Fruit fly (Drosophila melanogaster): Measurements from ENCODE around the gene CG7943.

Gene CG7943

dm6 chr3R:30046029-30047001, at the start of gene CG7943, which contains the start of gene RpL32:
Gene CG7943, plus strand, starts transcription at chr3R:30046470.
Gene RpL32, minus strand, starts transcription at chr3R:30046161.
- TF ChIP-seq ttk (optimal IDR thresholded peaks at IDR 0.05) = no peak
- TF ChIP-seq Sin3A (optimal IDR thresholded peaks at IDR 0.05) = no peak
- no peak for TF ChIP-seq insv (optimal IDR thresholded peaks at IDR 0.05)
- TF ChIP-seq Myc (optimal IDR thresholded peaks at IDR 0.05) = no peak
- no peak for TF ChIP-seq psq (optimal IDR thresholded peaks at IDR 0.05)
- no peak for TF ChIP-seq h (optimal IDR thresholded peaks at IDR 0.05)

DNA sequence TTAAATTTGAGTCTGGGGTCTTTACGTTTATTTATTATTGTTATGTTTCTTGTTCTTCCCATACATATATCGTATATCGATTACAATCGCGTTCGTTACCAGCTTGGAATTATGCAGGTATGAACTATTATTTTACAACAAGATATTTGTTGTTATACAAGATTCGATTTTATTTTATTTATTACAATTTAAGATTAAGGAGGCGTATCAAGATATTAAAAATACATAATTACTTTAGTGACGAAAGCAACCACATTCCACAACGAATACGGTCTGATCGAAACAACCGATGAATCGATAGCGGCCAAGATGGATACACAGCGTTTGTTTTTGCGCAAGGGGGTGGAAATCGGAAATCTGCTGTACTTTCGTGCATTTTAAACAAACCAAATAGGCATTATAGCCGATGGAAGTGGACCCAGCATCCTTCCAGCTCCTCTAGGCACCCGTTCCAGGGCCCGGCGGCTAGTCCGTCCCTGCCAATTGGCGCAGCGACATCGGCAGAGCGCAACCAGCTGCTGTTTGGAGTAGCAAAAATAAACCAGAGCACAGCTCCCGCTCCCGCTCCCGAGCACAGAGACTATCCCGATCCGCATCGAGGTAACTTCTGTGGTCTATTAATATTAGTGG, 48.5 kb upstream of the CG7943 start, which contains the start of the genes CG15525 and CG11504:
TSS of gene CG15525 (minus strand) at position 70 of the 630 bp plus-strand sequence.
TSS of gene CG11504 (plus strand) at position 294 of the 630 bp plus-strand sequence.
- TF ChIP-seq Sin3A (optimal IDR thresholded peaks at IDR 0.05) = no peak
- no peak for TF ChIP-seq psq (optimal IDR thresholded peaks at IDR 0.05)
- no peak for TF ChIP-seq ttk (optimal IDR thresholded peaks at IDR 0.05)
- TF ChIP-seq insv (optimal IDR thresholded peaks at IDR 0.05) = no peak
- TF ChIP-seq Myc (optimal IDR thresholded peaks at IDR 0.05) = no peak
- no peak for TF ChIP-seq h (optimal IDR thresholded peaks at IDR 0.05)

DNA sequence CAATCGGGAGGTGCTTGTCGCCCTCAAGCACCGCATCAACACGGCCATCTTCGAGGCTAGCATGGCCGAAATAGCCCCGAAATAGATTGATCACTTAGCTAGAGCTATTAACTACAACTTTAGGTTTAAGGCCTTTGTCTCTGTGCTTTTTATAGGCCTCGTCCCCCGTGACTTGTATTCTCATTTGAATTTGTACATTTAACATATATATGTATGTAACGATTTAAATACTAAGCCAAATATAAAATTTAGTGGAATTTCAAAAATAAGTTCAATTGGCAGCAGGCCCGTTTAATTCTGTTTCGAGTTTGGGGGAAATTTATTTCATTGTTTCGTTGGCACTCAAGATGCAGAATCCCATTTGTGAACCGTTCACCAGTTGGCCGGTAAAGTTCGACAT, 46.8 kb upstream of the CG7943 start, which contains the start of gene CG34298:
TSS of gene CG34298 (plus strand) at position 301 of the 400 bp plus-strand sequence.
- TF ChIP-seq ttk (optimal IDR thresholded peaks at IDR 0.05) (no peak), insv (optimal IDR thresholded peaks at IDR 0.05) (no peak), Sin3A (optimal IDR thresholded peaks at IDR 0.05) (no peak), Myc (optimal IDR thresholded peaks at IDR 0.05) (no peak), psq (optimal IDR thresholded peaks at IDR 0.05) (no peak), h (optimal IDR thresholded peaks at IDR 0.05) (no peak)

DNA sequence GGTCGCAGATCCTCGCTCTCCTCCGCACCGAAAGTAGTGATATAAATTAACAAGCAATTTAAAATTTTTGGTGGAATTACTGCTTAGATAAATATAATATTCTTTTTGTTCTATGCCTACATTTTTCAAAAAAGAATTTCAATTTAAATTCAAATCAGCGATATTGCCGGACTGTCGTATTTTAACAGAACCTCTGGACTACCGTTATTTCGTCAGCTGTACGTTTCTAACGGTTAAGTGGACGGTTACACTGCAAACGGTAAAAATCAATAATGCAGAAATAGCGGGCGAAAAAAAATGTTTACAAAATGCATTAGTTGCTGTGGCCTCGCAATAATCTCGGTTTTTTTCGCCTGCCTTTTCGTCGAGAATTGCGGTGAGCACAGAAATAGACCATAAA, 46.0 kb upstream of the CG7943 start, which contains the start of gene Tace:
TSS of gene Tace (plus strand) at position 245 of the 400 bp plus-strand sequence.
- TF ChIP-seq h (optimal IDR thresholded peaks at IDR 0.05) (no peak), Sin3A (optimal IDR thresholded peaks at IDR 0.05) (no peak), insv (optimal IDR thresholded peaks at IDR 0.05) (no peak), psq (optimal IDR thresholded peaks at IDR 0.05) (no peak), ttk (optimal IDR thresholded peaks at IDR 0.05) (no peak), Myc (optimal IDR thresholded peaks at IDR 0.05) (no peak)

- TF ChIP-seq ttk (optimal IDR thresholded peaks at IDR 0.05) (no peak), insv (optimal IDR thresholded peaks at IDR 0.05) (no peak), Myc (optimal IDR thresholded peaks at IDR 0.05) (no peak), psq (optimal IDR thresholded peaks at IDR 0.05) (no peak), h (optimal IDR thresholded peaks at IDR 0.05) (no peak), Sin3A (optimal IDR thresholded peaks at IDR 0.05) (no peak)
Observed at dm6 chr3R:30004648-30005047, 41.6 kb upstream of the CG7943 start, which contains the start of the genes Nlp and Nph. Gene Nlp, plus strand, starts transcription at chr3R:30004785. Gene Nph, minus strand, starts transcription at chr3R:30004861.

dm6 chr3R:30005332-30005979, 40.8 kb upstream of the CG7943 start:
- no peak for TF ChIP-seq insv (optimal IDR thresholded peaks at IDR 0.05)
- TF ChIP-seq Myc (optimal IDR thresholded peaks at IDR 0.05) = no peak
- TF ChIP-seq ttk (optimal IDR thresholded peaks at IDR 0.05) = no peak

DNA sequence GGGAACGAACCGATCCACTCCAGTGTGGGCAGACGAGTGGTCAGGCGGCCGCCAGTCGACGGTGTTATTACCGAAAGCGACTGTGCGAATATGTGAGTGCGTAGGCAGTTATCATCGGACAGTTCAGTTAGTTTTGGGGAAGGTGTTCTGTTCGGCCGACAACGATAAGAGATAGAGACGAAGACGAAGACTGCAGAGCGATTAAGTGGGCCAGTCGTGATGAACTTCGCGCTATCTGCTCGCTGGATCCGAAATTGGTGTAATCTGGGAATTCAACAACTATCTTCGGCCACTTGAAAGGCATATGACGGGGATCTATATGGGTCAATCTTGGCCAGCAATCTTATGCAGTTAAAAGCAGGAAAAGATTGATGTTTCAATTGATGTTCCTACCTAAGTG, 37.1 kb upstream of the CG7943 start, which contains the start of gene CG7912:
TSS of gene CG7912 (minus strand) at position 17 of the 400 bp plus-strand sequence.
- TF ChIP-seq Myc (optimal IDR thresholded peaks at IDR 0.05) (no peak), ttk (optimal IDR thresholded peaks at IDR 0.05) (no peak)

DNA sequence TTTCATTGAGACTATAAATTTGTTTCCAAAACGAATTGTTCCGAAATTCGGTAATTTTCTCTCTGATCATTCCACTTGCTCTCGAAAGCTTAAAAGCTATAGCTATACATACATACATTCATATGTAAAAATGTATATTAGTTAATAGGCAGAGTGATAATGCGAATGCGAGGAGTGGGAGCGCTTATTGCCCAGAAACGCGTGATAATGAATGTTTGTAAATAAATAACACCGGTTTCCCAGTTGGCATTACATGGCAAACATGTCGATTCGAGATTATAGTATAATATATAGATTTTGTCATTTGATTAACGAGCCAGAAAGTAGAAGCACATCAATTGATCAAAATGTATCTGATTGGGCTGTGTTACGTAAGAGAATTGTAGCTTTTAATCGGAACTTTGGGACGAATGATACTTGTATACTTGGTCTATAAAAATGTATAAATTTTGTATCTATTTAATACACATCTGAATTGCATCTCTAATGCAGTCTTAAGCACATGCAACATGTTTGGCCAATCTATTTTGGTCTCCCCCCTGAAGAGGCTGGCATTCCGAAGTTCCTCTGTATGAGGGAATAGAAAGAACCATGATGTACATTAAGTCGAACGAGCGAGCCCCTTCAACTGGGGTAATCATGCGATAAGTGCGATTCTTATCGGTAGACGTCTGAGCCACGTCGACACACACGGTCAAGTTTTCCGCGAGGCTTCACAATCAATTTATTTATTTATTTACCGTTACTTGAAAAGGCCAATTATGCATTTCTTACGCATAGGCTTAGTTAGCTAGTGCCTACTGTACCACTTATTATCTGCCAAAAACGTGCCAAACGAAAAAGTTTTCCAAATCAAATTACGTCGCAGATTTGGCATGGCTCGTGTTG, 33.4 kb upstream of the CG7943 start:
- TF ChIP-seq ttk (optimal IDR thresholded peaks at IDR 0.05) (no peak), Sin3A (optimal IDR thresholded peaks at IDR 0.05) (no peak), insv (optimal IDR thresholded peaks at IDR 0.05) (no peak), Myc (optimal IDR thresholded peaks at IDR 0.05) (no peak), h (optimal IDR thresholded peaks at IDR 0.05) (no peak), psq (optimal IDR thresholded peaks at IDR 0.05) (no peak)

DNA sequence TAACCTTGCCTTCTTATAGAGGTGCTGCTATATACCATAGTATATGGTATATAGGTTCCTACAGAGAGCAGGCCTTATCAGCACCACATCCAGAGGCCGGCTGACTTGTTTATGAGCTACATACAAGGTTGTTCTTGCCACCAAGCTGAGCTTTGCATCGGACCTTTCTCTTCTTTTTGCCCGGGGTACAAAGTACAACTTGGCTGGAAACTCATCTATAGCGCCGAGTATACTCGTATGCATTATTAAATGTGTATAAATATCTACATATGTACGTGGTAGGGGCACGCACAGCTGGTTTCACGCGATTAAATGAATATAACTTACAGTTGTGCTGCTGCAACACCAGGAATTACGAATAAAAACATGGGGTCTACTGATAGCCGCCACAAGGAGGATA, 32.4 kb upstream of the CG7943 start:
- TF ChIP-seq Myc (optimal IDR thresholded peaks at IDR 0.05) (no peak), psq (optimal IDR thresholded peaks at IDR 0.05) (no peak), insv (optimal IDR thresholded peaks at IDR 0.05) (no peak), h (optimal IDR thresholded peaks at IDR 0.05) (no peak), ttk (optimal IDR thresholded peaks at IDR 0.05) (no peak), Sin3A (optimal IDR thresholded peaks at IDR 0.05) (no peak)

DNA sequence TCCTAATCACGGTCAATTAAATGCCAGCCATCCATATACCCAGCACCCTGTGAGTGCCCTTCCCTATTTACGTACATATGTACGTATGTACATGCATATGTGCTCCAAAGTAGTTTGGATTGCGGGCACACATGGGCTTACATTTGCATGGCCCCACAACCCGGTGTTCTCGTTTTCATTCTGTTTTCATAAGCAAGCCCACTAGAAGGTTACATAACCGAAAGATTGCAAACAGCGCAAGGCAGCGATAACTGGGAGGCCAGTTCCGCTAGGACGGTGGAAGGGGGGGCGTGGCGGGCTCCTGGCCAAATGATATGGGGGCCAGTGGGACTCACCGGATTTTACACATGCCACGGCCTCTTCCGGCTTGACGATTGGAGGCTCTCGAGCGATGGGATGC, 31.8 kb upstream of the CG7943 start:
- TF ChIP-seq Myc (optimal IDR thresholded peaks at IDR 0.05) = no peak
- no peak for TF ChIP-seq ttk (optimal IDR thresholded peaks at IDR 0.05)
- no peak for TF ChIP-seq Sin3A (optimal IDR thresholded peaks at IDR 0.05)
- no peak for TF ChIP-seq h (optimal IDR thresholded peaks at IDR 0.05)
- no peak for TF ChIP-seq psq (optimal IDR thresholded peaks at IDR 0.05)
- TF ChIP-seq insv (optimal IDR thresholded peaks at IDR 0.05) = no peak
